Worm (Caenorhabditis elegans) whole organism, L1 larva: Measurements from ENCODE around the gene Y69H2.9.
"Not testable (repeated sequence)": the region's sequence is repeated elsewhere in the genome, so short reads cannot be mapped to it uniquely, and the experiment has no call there.

ENCODE experiments used
- C16A3.4 ChIP-seq: fragments of 150-350 bp; optimal IDR thresholded peaks from 2 replicates; lab custom pipeline; 2014; ENCODE audit warnings: missing biosample characterization, missing genetic modification characterization
- C34B4.2 ChIP-seq: sonication (generic microtip); optimal IDR thresholded peaks from 2 replicates; lab custom pipeline; 2017; ENCODE audit warnings: mild to moderate bottlenecking, missing genetic modification characterization, missing compliant biosample characterization
- Y116A8C.19 ChIP-seq: sonication (generic microtip); optimal IDR thresholded peaks from 2 replicates; lab custom pipeline; 2016; ENCODE audit warnings: missing compliant biosample characterization, missing genetic modification characterization, borderline replicate concordance
- ama-1 ChIP-seq: fragments of 150-350 bp; optimal IDR thresholded peaks from 2 replicates; lab custom pipeline; 2014
- ceh-88 ChIP-seq: fragments of 200-800 bp; sonication (Bioruptor generic); IDR thresholded peaks from 2 replicates; pipeline ENCODE4 v1.3.6; 2022; ENCODE audit warnings: missing genetic modification characterization, missing compliant biosample characterization
- ceh-90 ChIP-seq: sonication (generic microtip); optimal IDR thresholded peaks from 2 replicates; lab custom pipeline; 2016; ENCODE audit warnings: missing genetic modification characterization, missing compliant biosample characterization
- ces-1 ChIP-seq: fragments of 150-350 bp; optimal IDR thresholded peaks from 2 replicates; lab custom pipeline; 2014; ENCODE audit warnings: missing biosample characterization, missing genetic modification reagents, missing genetic modification characterization
- dpl-1 ChIP-seq, 3 experiments: fragments of 150-350 bp in 2 of 3; sonication (generic microtip) in 1 of 3; optimal IDR thresholded peaks; 2 replicates each; lab custom pipeline; 2014 to 2017; ENCODE audit warnings: missing biosample characterization in 3 of 3, missing genetic modification characterization in 3 of 3, missing genetic modification reagents in 3 of 3
- efl-1 ChIP-seq, 4 experiments: fragments of 150-350 bp; optimal IDR thresholded peaks in 3 of 4; peaks in 1 of 4; 1 replicate in 1 of 4; 2 replicates in 3 of 4; lab custom pipeline; 2014; ENCODE audit warnings: missing biosample characterization in 2 of 4, missing genetic modification characterization in 2 of 4, missing genetic modification reagents in 2 of 4
- egl-13 ChIP-seq: sonication (generic microtip); optimal IDR thresholded peaks from 2 replicates; lab custom pipeline; 2016; ENCODE audit warnings: missing genotype, missing genetic modification reagents, missing genetic modification characterization, missing compliant biosample characterization
- elt-2 ChIP-seq: sonication (generic microtip); optimal IDR thresholded peaks from 2 replicates; lab custom pipeline; 2016; ENCODE audit warnings: missing genetic modification characterization, mild to moderate bottlenecking, inconsistent platforms, missing compliant biosample characterization, missing genetic modification reagents
- fkh-4 ChIP-seq: sonication (generic microtip); optimal IDR thresholded peaks from 2 replicates; lab custom pipeline; 2016; ENCODE audit warnings: missing compliant biosample characterization, missing genetic modification characterization, borderline replicate concordance
- fos-1 ChIP-seq: fragments of 150-350 bp; optimal IDR thresholded peaks from 2 replicates; lab custom pipeline; 2014; ENCODE audit warnings: missing biosample characterization, missing genetic modification characterization
- grh-1 ChIP-seq: fragments of 200-800 bp; sonication (Bioruptor generic); IDR thresholded peaks from 2 replicates; pipeline ENCODE4 v1.3.6; 2022; ENCODE audit warnings: missing genetic modification reagents, missing genetic modification characterization, missing compliant biosample characterization
- hpl-2 ChIP-seq: fragments of 150-350 bp; optimal IDR thresholded peaks from 2 replicates; lab custom pipeline; 2014; ENCODE audit warnings: missing biosample characterization, missing genetic modification reagents, missing genetic modification characterization
- lin-14 ChIP-seq: fragments of 200-800 bp; sonication (Bioruptor generic); optimal IDR thresholded peaks from 2 replicates; lab custom pipeline; 2018; ENCODE audit warnings: mild to moderate bottlenecking, missing genetic modification characterization, moderate library complexity, missing compliant biosample characterization
- lin-15B ChIP-seq: fragments of 150-350 bp; sonication (generic microtip); optimal IDR thresholded peaks from 3 replicates; lab custom pipeline; 2014; ENCODE audit warnings: missing biosample characterization, missing genetic modification characterization
- lir-3 ChIP-seq: sonication (generic microtip); optimal IDR thresholded peaks from 2 replicates; lab custom pipeline; 2016; ENCODE audit warnings: mild to moderate bottlenecking, missing genetic modification characterization, moderate library complexity, missing compliant biosample characterization; ENCODE audit not compliant: poor library complexity
- mdl-1 ChIP-seq, 2 experiments: fragments of 150-350 bp; optimal IDR thresholded peaks; 2 replicates each; lab custom pipeline; 2014 to 2017; ENCODE audit warnings: missing biosample characterization in 2 of 2, missing genetic modification characterization in 2 of 2, inconsistent platforms in 1 of 2
- mef-2 ChIP-seq: fragments of 150-350 bp; optimal IDR thresholded peaks from 2 replicates; lab custom pipeline; 2014; ENCODE audit warnings: missing biosample characterization, missing genetic modification characterization
- nhr-12 ChIP-seq: sonication (generic microtip); optimal IDR thresholded peaks from 2 replicates; lab custom pipeline; 2017; ENCODE audit warnings: missing biosample characterization, missing genetic modification characterization
- nhr-19 ChIP-seq: fragments of 200-800 bp; sonication (Bioruptor generic); conservative IDR thresholded peaks from 2 replicates; pipeline ENCODE4 v1.3.6; 2022; ENCODE audit warnings: missing genetic modification characterization, missing compliant biosample characterization
- nhr-84 ChIP-seq: sonication (generic microtip); optimal IDR thresholded peaks from 2 replicates; lab custom pipeline; 2017; ENCODE audit warnings: missing biosample characterization, missing genetic modification characterization
- sptf-1 ChIP-seq: fragments of 150-350 bp; optimal IDR thresholded peaks from 2 replicates; lab custom pipeline; 2014; ENCODE audit warnings: missing biosample characterization, missing genetic modification characterization
- sup-37 ChIP-seq: fragments of 200-800 bp; sonication (Bioruptor generic); optimal IDR thresholded peaks from 2 replicates; lab custom pipeline; 2018; ENCODE audit warnings: mild to moderate bottlenecking, missing genetic modification characterization, missing compliant biosample characterization
- swsn-7 ChIP-seq: sonication (generic microtip); optimal IDR thresholded peaks from 2 replicates; lab custom pipeline; 2016; ENCODE audit warnings: missing genetic modification characterization, missing compliant biosample characterization
- zip-4 ChIP-seq: fragments of 200-800 bp; sonication (Bioruptor generic); optimal IDR thresholded peaks from 2 replicates; lab custom pipeline; 2018; ENCODE audit warnings: mild to moderate bottlenecking, missing genetic modification characterization, moderate library complexity, missing compliant biosample characterization
- ztf-11 ChIP-seq, 2 experiments: sonication (generic microtip); optimal IDR thresholded peaks; 2 replicates each; lab custom pipeline; 2016 to 2017; ENCODE audit warnings: missing genetic modification characterization in 2 of 2, missing biosample characterization in 1 of 2, missing compliant biosample characterization in 1 of 2
- ztf-4 ChIP-seq: fragments of 150-350 bp; optimal IDR thresholded peaks from 2 replicates; lab custom pipeline; 2014; ENCODE audit warnings: missing biosample characterization, missing genetic modification characterization

The Y69H2.9 gene

DNA sequence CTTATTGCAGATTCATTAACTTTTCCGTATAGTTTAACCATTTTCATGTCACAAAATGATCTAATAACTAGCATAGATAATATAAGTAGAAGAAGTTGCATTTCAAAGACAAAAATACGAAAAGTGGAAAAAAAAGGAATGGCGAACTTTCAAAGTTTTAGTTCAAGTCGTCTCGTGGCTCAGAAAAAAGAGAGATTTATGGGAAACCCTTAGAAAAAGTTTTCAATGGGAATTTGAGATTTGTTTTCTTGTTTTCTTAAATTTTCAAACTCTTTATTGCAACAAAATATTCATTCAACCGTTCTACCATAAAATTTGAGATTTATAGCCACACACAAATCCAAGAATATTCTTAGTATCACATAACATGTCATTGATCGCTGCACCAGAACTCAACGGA is 40.8 kb downstream of the Y69H2.9 start, which contains the start of gene clec-250 (continued):
- TF ChIP-seq swsn-7 (tag; lab: Kevin White, UChicago) (no peak), nhr-12 (no peak)
- TF ChIP-seq, all 84 proteins: peak for 0

DNA sequence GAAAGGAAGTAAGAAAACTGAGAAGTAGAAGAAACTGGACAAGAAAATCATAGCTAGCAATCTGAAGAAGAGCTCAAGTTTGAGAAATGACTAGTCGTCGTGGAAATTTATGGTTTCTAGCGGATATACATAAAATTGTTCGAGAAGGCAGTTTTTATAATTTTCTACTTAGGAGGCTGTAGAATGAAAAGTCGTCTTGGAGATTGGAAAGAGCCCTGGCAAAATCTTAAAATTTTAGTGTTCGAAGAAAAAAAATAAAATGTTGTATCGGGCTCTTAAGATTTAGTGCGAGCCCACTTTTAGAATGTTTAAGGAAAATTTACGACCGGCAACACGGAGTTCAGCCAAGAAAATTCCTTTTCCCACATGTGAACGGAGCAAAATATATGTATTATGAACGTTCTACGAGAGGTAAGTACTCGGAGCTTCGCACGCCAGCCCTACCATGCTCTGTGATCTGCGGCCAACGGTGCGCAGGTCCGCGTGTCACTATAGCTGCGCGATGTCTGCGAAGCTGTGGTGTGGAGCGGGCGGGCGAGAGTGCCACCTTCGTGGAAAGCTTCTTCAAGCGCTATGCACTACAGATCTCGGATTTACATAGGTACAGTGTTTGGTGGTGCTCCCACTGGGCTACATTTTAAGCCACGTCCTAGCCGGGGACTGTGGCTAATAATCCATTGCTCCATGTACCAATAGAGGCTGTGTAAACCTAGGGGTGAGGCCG is 45.8 kb downstream of the Y69H2.9 start, which contains the start of gene clec-251:
Gene clec-251 (minus strand): TSS at position 51 of the 724 bp plus-strand sequence.
- TF ChIP-seq fos-1 (tag; lab: Kevin White, UChicago), result no peak
- no peak for TF ChIP-seq sptf-1 (tag; lab: Kevin White, UChicago)
- no peak for TF ChIP-seq lir-3 (tag; lab: Kevin White, UChicago)
- no peak for TF ChIP-seq egl-13
- TF ChIP-seq ama-1, result no peak
- no peak for TF ChIP-seq ceh-90 (tag; lab: Kevin White, UChicago)
- no peak for TF ChIP-seq mdl-1 (tag; optimal IDR thresholded peaks at IDR 0.05; lab: Kevin White, UChicago)
- no peak for TF ChIP-seq dpl-1 (GFP tag; optimal IDR thresholded peaks at IDR 0.05; lab: Kevin White, UChicago)
- no peak for TF ChIP-seq efl-1 (optimal IDR thresholded peaks at IDR 0.05; lab: Kevin White, UChicago)
- no peak for TF ChIP-seq efl-1 (GFP tag; optimal IDR thresholded peaks at IDR 0.05 in 1 of 2; lab: Kevin White, UChicago)
- no peak for TF ChIP-seq nhr-19 (GFP tag; lab: Robert Waterston, UW)

DNA sequence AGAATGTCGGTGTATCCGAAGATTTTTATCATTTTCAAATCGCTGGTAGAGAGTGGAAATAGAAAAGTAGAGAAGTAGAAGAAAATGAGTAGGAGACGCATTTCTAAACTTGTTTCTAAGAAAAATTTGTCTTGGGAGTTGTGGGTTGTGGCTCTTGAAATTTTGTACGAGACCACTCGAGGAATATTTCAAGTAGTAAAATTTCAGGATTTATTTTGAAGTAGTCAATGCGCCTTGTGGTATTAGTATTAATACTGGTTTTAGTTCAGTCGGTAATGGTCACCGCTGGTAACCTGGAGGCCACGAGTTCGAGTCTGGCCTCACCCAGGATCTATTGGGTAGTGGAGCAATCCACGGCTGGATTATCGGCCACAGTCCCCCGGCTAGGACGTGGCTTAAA is 47.4 kb downstream of the Y69H2.9 start, which contains the start of gene clec-252:
Gene clec-252 (minus strand): TSS at position 101 of the 400 bp plus-strand sequence.
- TF ChIP-seq grh-1 (GFP tag; lab: Robert Waterston, UW), result no peak
- no peak for TF ChIP-seq nhr-12
- TF ChIP-seq fos-1 (tag; lab: Kevin White, UChicago), result no peak
- TF ChIP-seq nhr-84 (tag; lab: Kevin White, UChicago), result no peak
- no peak for TF ChIP-seq ces-1 (GFP tag; lab: Kevin White, UChicago)
- no peak for TF ChIP-seq ztf-4 (tag; lab: Kevin White, UChicago)
- no peak for TF ChIP-seq C16A3.4 (tag; lab: Kevin White, UChicago)
- TF ChIP-seq sup-37 (GFP tag; lab: Kevin White, UChicago), result no peak
- no peak for TF ChIP-seq C34B4.2 (tag; lab: Kevin White, UChicago)
- TF ChIP-seq lin-15B (tag; lab: Kevin White, UChicago), result no peak
- TF ChIP-seq ztf-11 (tag; optimal IDR thresholded peaks at IDR 0.05; lab: Kevin White, UChicago), result no peak
- TF ChIP-seq fkh-4 (tag; lab: Kevin White, UChicago), result no peak
- TF ChIP-seq ceh-88 (GFP tag; lab: Robert Waterston, UW), result no peak
- no peak for TF ChIP-seq mef-2
- TF ChIP-seq lin-14, result no peak

DNA sequence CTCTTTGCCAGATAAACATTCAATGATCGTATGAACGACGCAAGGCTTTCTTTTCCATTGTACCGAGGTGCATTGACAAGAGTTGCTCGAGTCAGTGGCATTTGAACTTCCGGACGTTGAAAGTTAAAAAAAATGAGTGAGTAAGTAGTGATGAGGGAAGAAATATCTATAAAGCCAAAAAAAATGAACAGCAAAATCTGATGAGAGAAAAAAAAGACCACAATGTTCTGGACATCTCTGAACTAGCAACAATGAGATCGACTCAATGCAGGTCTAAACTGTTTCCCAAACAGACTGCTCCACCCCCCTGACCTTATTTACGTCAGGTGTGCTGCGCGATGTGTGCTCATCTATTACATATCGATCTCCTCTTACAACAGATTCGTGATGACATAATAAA is 49.1 kb downstream of the Y69H2.9 start, which contains the start of the genes F11D11.21 and F11D11.12:
Gene F11D11.21 (minus strand): TSS at position 101 of the 400 bp plus-strand sequence.
Gene F11D11.12 (minus strand): TSS at position 238 of the 400 bp plus-strand sequence.
- no peak for TF ChIP-seq mdl-1 (tag; optimal IDR thresholded peaks at IDR 0.05; lab: Kevin White, UChicago)

DNA sequence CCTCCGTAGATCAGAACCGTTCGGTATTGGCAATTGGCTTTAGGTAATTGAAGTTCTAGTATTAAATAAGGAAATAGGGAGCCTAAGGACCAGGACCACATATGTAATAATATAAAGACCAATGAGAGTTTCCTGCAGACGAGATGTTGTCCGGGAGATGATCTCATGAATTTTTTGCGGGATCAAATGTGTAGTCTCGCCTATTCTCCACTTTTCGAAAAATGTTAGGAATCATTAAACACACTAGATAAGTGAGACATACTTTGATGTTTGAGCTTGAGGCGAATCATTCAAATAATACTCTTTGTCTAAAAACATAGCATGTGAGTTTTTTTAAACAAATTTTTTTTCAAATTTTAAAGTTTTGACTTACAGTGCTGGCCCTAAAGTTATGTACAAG is 51.7 kb downstream of the Y69H2.9 start, which contains the start of gene F11D11.6:
Gene F11D11.6 (minus strand): TSS at position 101 of the 400 bp plus-strand sequence.
- TF ChIP-seq swsn-7 (tag; lab: Kevin White, UChicago) (no peak), Y116A8C.19 (tag; lab: Kevin White, UChicago) (no peak), mdl-1 (tag; optimal IDR thresholded peaks at IDR 0.05; lab: Kevin White, UChicago) (no peak)
- TF ChIP-seq, all 84 proteins: peak for 0

DNA sequence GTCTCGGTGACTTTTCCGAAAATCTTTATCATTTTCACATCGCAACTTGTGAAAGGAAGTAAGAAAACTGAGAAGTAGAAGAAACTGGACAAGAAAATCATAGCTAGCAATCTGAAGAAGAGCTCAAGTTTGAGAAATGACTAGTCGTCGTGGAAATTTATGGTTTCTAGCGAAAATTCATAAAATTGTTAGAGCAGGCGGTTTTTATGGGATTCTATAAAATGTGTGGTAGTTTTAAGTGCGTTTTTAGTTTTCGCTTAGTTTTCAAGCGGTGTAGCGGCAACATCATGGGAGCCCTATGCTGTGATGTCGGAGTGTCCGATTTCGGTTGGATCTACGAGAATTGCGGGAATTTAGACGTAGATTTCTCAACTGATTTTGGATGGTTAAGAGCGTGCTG is 53.0 kb downstream of the Y69H2.9 start, which contains the start of gene clec-254:
Gene clec-254 (minus strand): TSS at position 101 of the 400 bp plus-strand sequence.
- not testable (repeated sequence) for TF ChIP-seq hpl-2 (GFP tag; lab: Kevin White, UChicago); zip-4 (GFP tag; lab: Kevin White, UChicago); elt-2
